Worm (Caenorhabditis elegans): Measurements from ENCODE around the gene col-2.

col-2 gene

DNA sequence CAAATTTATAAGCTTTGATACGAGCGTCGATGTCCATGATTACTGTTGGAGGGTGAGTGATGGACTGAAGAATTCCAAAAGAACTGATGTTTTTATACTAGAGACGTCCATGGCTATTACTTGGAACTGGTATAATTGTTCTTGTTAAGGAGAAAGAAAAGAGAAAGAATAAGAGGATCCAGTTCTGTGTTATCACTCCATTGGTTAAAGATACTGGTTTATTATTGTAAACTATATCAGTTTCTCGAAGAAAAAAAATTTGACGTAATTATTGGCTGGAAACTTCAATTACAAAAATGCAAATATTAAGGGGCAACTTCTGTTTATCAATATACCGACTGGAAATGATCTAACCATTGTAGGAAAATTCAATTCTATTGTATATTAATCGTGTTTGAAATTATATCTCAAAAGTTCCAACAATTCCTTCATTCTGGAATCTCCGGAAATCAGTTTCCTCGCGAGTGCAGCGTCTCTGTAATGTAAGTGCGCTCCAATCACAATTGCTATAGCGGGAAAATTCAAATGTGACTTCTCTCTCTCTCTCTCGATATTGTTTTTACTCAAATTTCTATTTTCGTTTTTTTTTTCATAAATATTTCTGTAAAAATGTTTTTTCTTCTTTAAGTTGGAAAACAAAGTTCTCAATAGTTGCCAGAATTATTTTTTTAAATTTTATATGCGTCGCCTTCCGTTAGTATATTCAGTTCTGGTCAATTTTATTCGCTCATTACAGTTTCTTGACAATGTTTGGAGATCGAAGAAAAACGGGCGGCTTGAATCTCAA, at the start of gene col-2, which contains the start of gene ndc-80:
TSS of gene col-2 (minus strand) at position 51 of the 787 bp plus-strand sequence.
TSS of gene ndc-80 (plus strand) at position 737 of the 787 bp plus-strand sequence.
- TF ChIP-seq W03F9.2 (tag; optimal IDR thresholded peaks at IDR 0.05) (no peak), dao-5 (tag; optimal IDR thresholded peaks at IDR 0.05) (no peak), him-1 (tag; optimal IDR thresholded peaks at IDR 0.05) (no peak)

DNA sequence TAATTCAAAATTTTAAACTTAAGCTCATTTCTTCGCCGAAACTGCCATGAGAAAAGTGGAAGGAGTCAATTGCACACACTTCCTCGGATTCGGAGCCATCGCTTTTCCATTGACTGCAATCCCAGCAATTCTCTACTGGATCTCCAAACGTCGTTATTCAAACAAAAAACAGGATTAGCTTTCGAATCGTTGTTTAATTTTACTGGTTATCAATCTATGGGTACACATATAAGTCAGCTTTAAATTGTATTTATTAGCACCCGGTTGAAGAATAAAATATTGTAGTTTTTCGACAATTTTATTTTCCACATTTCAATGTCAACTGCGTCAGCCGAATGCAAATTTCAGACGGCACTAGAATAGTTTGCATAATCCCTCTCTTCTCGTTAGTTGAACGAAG, 44.7 kb upstream of the col-2 start, which contains the start of gene glt-3:
TSS of gene glt-3 (plus strand) at position 301 of the 400 bp plus-strand sequence.
- TF ChIP-seq W03F9.2 (tag; optimal IDR thresholded peaks at IDR 0.05) (no peak), him-1 (tag; optimal IDR thresholded peaks at IDR 0.05) (no peak), dao-5 (tag; optimal IDR thresholded peaks at IDR 0.05) (no peak)

DNA sequence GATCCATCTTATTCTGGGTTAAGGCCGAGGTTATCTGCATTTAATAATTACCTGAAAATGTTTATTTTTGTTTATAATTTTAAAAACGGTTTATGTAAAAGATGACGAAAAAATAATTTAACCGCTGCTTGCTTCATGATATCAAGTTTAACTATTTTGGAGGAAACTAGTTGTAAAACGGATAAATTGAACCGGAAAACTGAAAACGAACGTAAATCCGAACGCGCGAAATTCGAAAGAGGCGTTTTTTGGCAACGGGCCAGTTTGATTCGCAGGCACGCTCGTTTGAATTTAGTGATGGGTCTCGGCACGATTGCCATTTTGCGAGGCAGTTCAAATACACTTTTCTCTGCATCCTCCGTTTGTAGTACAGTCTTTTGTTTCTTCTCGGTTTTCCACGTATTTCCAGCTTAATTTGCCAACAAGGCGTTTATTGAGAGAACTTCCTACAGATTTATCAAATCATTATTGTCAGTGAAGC, 43.7 kb upstream of the col-2 start, which contains the start of the genes gtbp-1 and K08F4.3:
TSS of gene gtbp-1 (minus strand) at position 51 of the 481 bp plus-strand sequence.
TSS of gene K08F4.3 (plus strand) at position 352 of the 481 bp plus-strand sequence.
- TF ChIP-seq dao-5 (tag; optimal IDR thresholded peaks at IDR 0.05) (no peak), W03F9.2 (tag; optimal IDR thresholded peaks at IDR 0.05) (peak; percentile 81)

DNA sequence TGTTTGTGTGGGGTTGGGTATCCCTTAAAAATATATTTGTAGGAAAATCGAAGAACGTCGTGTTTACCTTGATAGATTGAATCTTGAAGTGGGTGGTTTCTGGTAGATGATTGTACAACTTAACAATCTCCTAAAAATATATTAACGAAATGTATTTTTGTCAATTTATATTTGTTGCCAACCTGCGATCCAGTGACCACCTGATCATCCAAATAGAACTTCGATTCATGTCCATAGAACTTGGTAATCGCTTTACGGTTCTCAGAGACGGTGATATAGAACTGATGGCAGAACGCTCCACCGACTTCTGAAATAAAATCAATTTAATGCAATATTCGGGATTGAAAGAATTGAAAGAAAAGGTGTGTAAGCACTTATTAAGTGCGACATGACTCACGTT, 43.2 kb upstream of the col-2 start:
- TF ChIP-seq dao-5 (tag; optimal IDR thresholded peaks at IDR 0.05), result no peak
- no peak for TF ChIP-seq W03F9.2 (tag; optimal IDR thresholded peaks at IDR 0.05)
- TF ChIP-seq him-1 (tag; optimal IDR thresholded peaks at IDR 0.05), result no peak

DNA sequence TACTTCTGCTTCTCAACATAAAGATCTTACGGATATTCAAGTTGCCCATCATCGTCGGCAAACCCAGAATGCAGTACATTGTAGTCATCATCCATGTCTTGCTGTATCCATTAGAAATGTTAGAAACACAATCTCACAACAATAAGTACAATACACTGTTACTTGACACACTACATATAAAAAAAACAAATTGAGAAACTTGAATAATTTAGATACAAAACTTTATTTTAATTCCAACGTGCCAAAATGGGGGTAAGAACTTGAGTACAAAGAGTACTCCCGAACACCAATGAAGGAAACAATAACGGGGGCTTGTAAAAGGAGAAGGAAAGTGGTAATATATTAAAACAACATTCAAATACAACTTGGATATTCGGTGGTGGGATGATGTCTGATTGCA, 41.3 kb upstream of the col-2 start, which contains the start of gene ctf-18:
TSS of gene ctf-18 (minus strand) at position 101 of the 400 bp plus-strand sequence.
- no peak for TF ChIP-seq him-1 (tag; optimal IDR thresholded peaks at IDR 0.05)
- no peak for TF ChIP-seq W03F9.2 (tag; optimal IDR thresholded peaks at IDR 0.05)
- no peak for TF ChIP-seq dao-5 (tag; optimal IDR thresholded peaks at IDR 0.05)

DNA sequence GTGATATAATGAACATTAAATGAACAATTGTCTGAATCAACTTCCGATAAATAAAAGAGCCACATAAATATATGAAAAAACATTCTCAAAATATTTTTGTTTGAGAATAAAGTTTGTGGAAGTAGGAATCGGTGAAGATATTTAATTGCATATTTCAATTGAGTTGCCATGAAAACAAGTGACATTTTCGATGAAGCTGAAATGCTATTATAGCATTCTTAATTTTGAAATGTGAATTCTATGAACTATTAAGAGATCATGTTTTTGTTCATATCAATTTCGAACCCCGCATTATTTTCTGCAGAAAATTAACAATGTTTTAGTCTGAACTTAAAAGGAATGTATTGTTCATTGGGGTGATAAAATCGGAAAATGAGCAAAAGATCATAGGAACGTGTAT, 37.0 kb upstream of the col-2 start, which contains the start of gene irld-21:
TSS of gene irld-21 (minus strand) at position 101 of the 400 bp plus-strand sequence.
- TF ChIP-seq dao-5 (tag; optimal IDR thresholded peaks at IDR 0.05), result no peak
- TF ChIP-seq him-1 (tag; optimal IDR thresholded peaks at IDR 0.05), result no peak

DNA sequence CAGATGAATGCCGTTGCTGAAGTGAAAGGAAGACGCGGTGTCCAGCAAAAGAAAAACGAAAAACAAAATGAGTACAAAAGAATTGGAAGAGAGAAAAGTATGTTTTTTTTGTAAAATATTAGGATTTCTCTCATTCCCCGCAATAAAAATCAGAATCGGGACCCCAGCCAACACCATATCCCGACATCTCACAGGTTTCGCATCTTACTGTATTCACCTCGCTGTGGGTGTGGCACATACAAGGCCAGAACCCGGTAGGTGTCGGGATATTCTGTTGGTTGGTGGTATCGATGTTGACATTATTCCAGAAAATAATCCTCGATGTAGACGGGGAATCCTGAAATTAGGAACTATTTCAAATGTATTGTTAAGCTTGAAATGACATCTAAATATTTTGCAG, 31.5 kb upstream of the col-2 start:
- no peak for TF ChIP-seq him-1 (tag; optimal IDR thresholded peaks at IDR 0.05)
- no peak for TF ChIP-seq W03F9.2 (tag; optimal IDR thresholded peaks at IDR 0.05)
- no peak for TF ChIP-seq dao-5 (tag; optimal IDR thresholded peaks at IDR 0.05)

DNA sequence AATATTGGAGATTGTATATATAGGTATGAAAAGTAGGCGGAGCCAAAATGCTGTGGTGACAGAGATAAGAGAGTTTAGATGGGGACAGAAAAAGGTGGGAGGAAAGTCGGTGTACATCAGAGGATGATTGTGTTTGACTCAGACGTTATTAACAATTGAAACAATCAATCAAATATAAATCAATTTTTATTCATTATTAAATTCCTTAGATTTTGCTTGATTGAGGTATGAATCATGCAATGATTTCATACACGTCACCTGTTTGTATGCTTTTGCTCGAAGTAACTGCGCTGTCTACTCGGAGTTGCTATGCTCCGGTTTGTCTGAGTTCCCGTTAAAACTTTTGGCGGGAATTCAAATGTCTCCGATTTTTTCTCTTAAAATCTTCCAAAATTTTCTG, 29.9 kb upstream of the col-2 start, which contains the start of gene C04G2.10:
TSS of gene C04G2.10 (plus strand) at position 301 of the 400 bp plus-strand sequence.
- TF ChIP-seq W03F9.2 (tag; optimal IDR thresholded peaks at IDR 0.05) (no peak), him-1 (tag; optimal IDR thresholded peaks at IDR 0.05) (no peak), dao-5 (tag; optimal IDR thresholded peaks at IDR 0.05) (no peak)

DNA sequence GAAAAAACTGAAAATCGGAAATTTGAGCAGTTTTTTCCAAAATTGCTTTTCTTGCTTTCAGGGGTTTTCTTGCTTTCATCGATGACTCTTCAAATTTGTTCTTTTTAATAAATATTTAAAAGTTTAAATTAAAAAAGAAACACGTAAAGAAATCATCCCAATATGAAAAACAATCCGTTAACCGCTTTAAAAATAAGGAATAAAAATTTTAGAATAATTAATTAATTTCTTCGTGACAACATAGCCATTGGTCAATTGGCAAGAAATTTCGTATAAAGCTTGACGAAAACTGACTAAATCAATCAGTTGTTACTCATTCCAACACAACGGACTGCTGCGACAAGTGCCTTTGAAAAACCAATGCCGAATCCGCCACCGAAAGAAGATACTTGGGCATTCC, 27.3 kb upstream of the col-2 start, which contains the start of gene nsph-3.2:
TSS of gene nsph-3.2 (plus strand) at position 301 of the 400 bp plus-strand sequence.
- TF ChIP-seq dao-5 (tag; optimal IDR thresholded peaks at IDR 0.05) (no peak), him-1 (tag; optimal IDR thresholded peaks at IDR 0.05) (no peak), W03F9.2 (tag; optimal IDR thresholded peaks at IDR 0.05) (no peak)

DNA sequence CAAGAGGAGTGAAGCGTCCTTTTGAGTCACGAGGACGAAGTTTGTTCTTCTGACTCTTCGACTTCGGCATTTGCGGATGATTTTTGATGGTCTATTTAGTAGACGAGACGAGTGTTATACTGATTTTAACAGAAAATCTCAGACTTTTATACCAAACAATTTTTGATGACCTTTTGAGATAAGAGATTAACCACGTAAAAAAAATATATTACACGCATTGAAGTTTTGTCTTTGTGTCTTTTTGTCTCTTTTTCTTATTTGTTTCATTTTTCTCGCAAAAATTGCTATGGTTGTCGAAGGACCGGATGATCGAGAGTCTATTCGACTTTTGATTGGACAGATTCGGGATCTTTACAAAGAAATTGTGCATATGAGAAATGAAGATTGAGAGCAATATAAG, 26.2 kb upstream of the col-2 start, which contains the start of gene spch-1:
TSS of gene spch-1 (minus strand) at position 101 of the 400 bp plus-strand sequence.
- TF ChIP-seq him-1 (tag; optimal IDR thresholded peaks at IDR 0.05) (no peak), dao-5 (tag; optimal IDR thresholded peaks at IDR 0.05) (no peak), W03F9.2 (tag; optimal IDR thresholded peaks at IDR 0.05) (no peak)

DNA sequence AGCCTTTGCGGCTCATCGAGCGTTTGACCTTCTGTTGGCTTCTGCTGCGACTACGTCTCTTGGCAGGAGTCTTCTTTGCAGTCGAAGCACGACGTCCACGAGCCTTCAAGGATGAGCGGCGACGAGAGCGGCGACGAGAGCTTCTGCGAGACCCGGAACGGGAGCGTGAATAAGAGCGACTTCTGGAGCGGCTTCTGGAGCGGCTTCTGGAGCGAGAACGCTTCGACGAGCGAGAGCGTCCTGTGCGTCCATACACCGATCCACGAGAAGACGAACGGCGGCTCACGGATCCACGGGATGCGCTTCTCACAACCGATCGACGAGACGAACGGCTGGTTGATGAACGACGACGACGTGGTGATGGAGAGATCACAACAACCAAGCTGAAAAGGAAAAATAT, 25.6 kb upstream of the col-2 start:
- TF ChIP-seq W03F9.2 (tag; optimal IDR thresholded peaks at IDR 0.05), result no peak
- TF ChIP-seq him-1 (tag; optimal IDR thresholded peaks at IDR 0.05), result no peak
- TF ChIP-seq dao-5 (tag; optimal IDR thresholded peaks at IDR 0.05), result no peak

DNA sequence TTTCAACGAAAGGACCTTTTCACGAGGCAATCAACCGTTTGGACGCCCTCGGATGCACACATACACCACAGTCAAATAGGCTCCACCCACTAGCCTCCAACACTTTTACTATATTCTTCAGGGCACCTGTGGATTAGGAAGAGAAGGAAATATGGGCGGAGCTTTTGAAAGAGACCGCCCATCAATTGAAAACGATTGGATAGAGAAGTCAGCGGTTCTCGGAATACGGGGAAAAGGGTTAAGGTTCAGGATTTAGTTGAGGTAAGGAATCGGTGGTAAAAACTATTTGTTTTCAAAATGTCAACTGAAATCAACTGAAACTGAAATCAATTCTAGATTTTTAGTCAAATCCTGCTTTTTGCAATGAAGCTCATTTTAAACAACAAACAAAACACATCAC, 25.2 kb upstream of the col-2 start, which contains the start of gene egl-38:
TSS of gene egl-38 (minus strand) at position 101 of the 400 bp plus-strand sequence.
- TF ChIP-seq him-1 (tag; optimal IDR thresholded peaks at IDR 0.05) (no peak), W03F9.2 (tag; optimal IDR thresholded peaks at IDR 0.05) (no peak), dao-5 (tag; optimal IDR thresholded peaks at IDR 0.05) (no peak)

DNA sequence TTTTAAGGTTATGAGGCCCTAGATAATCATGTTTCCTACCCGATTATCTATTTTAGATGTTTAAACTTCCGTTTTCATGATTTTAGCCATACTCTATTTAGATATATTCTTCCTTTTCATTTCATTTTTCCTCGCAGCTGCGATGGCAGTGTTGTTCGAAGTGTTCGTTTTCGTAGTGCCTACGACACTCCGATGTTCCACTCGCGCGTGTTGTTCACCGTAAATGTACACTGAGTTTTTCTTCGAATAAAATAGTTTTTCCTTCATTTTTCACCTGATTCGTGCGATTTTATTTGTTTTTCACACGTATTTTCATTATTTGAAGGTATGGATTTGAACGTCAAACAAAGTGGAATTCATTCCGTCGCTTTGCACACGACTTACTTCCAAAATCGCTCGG, 11.6 kb upstream of the col-2 start, which contains the start of gene dis-3:
TSS of gene dis-3 (plus strand) at position 322 of the 400 bp plus-strand sequence.
- no peak for TF ChIP-seq dao-5 (tag; optimal IDR thresholded peaks at IDR 0.05)
- no peak for TF ChIP-seq W03F9.2 (tag; optimal IDR thresholded peaks at IDR 0.05)
- no peak for TF ChIP-seq him-1 (tag; optimal IDR thresholded peaks at IDR 0.05)

DNA sequence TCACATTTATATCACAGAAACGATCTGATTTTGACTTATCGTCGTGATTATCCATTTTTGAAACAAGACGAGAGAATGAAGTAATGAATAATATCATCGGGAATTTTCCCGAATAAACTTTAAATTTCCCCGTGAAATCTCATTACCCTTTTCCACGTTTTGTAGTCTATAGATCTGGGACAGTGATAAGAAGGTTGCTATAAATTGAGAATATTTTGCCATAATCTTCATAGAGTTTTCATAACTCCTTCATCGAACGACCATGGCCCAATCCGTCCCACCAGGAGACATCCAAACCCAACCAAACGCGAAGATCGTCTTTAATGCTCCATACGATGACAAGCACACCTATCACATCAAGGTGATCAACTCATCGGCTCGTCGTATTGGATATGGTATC, 9.9 kb upstream of the col-2 start, which contains the start of the genes C04G2.5 and msp-36:
TSS of gene C04G2.5 (minus strand) at position 101 of the 400 bp plus-strand sequence.
TSS of gene msp-36 (plus strand) at position 263 of the 400 bp plus-strand sequence.
- no peak for TF ChIP-seq dao-5 (tag; optimal IDR thresholded peaks at IDR 0.05)
- TF ChIP-seq W03F9.2 (tag; optimal IDR thresholded peaks at IDR 0.05), result no peak
- no peak for TF ChIP-seq him-1 (tag; optimal IDR thresholded peaks at IDR 0.05)

Data from whole organism, L4/young adult.